Worm (Caenorhabditis elegans) whole organism, late embryonic: ENCODE data around the gene H12D21.10.

Source experiments
- elt-2 ChIP-seq: sonication (generic microtip); optimal IDR thresholded peaks from 2 replicates; lab custom pipeline; 2016; ENCODE audit warnings: missing genetic modification reagents, missing genetic modification characterization, missing compliant biosample characterization
- pha-4 ChIP-seq: fragments of 150-350 bp; optimal IDR thresholded peaks from 2 replicates; lab custom pipeline; 2018; ENCODE audit warnings: missing biosample characterization, missing genetic modification reagents, missing genetic modification characterization
- pqm-1 ChIP-seq: sonication (generic microtip); optimal IDR thresholded peaks from 2 replicates; lab custom pipeline; 2016; ENCODE audit warnings: missing genetic modification characterization, missing compliant biosample characterization

DNA sequence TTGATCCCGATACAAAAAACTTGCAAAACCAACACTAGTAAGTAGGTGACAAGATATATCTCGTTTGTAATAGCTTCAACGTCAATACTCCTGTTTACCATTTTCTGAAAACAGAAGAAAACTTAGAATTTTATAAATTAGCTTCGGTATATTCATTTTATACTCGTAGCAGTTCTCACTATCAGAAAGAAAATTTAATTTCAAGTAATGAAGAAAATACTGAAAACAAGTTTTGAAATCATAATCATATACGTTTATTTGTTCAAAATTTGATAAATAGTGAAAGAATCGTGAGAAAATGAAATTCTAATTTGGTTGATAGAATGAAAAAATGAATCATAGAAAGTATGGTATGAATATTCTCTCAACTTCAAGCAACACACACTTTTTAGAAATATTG lies 55.0 kb downstream of the H12D21.10 start, which contains the start of gene C30G7.5:
- TF ChIP-seq pha-4 (no peak), elt-2 (tag; lab: Kevin White, UChicago) (no peak), pqm-1 (tag; lab: Kevin White, UChicago) (no peak)
